Worm (Caenorhabditis elegans): Measurements from ENCODE around the gene rpl-15.

rpl-15 gene

ce11 chrIV:654526-655440 lies at the start of gene rpl-15, which contains the start of gene K11H12.8 (continued):
- peak; percentile 99 for TF ChIP-seq irx-1 (tag; optimal IDR thresholded peaks at IDR 0.05)
- peak; percentile 83 to 100 for TF ChIP-seq mdl-1 (tag; optimal IDR thresholded peaks at IDR 0.05)
- peak; percentile 99 for TF ChIP-seq sup-37 (GFP tag; optimal IDR thresholded peaks at IDR 0.05)
- peak; percentile 84 for TF ChIP-seq nhr-84 (tag; optimal IDR thresholded peaks at IDR 0.05)
- peak; percentile 44 to 98 for TF ChIP-seq egl-27 (tag; optimal IDR thresholded peaks at IDR 0.05)
- no peak for TF ChIP-seq hlh-17 (GFP tag; optimal IDR thresholded peaks at IDR 0.05; ENCODE audit: borderline replicate concordance)
- TF ChIP-seq C34B4.2 (tag; optimal IDR thresholded peaks at IDR 0.05) = peak; percentile 89
- TF ChIP-seq efl-1 (optimal IDR thresholded peaks at IDR 0.05) = peak; percentile 97 to 98
- TF ChIP-seq efl-1 (GFP tag; optimal IDR thresholded peaks at IDR 0.05 in 1 of 2) = peak; percentile 89 to 99
- peak; percentile 96 for TF ChIP-seq hpl-2 (GFP tag; optimal IDR thresholded peaks at IDR 0.05)
- peak; percentile 93 for TF ChIP-seq ceh-63 (GFP tag; optimal IDR thresholded peaks at IDR 0.05)
- peak; percentile 93 to 95 (median 94) for TF ChIP-seq dpl-1 (GFP tag; optimal IDR thresholded peaks at IDR 0.05)
- peak; percentile 98 for TF ChIP-seq fos-1 (tag; optimal IDR thresholded peaks at IDR 0.05)
- peak; percentile 80 for TF ChIP-seq Y116A8C.19 (tag; optimal IDR thresholded peaks at IDR 0.05; ENCODE audit: borderline replicate concordance)
- TF ChIP-seq tbx-2 (tag; optimal IDR thresholded peaks at IDR 0.05) = peak; percentile 100
- TF ChIP-seq nhr-47 (tag; optimal IDR thresholded peaks at IDR 0.05) = peak; percentile 100
- TF ChIP-seq mef-2 (tag; optimal IDR thresholded peaks at IDR 0.05) = peak; percentile 98
- TF ChIP-seq fkh-4 (tag; optimal IDR thresholded peaks at IDR 0.05; ENCODE audit: borderline replicate concordance) = peak; percentile 95
- peak; percentile 97 for TF ChIP-seq snpc-4 (tag; optimal IDR thresholded peaks at IDR 0.05)
- peak; percentile 98 for TF ChIP-seq aly-2 (tag; optimal IDR thresholded peaks at IDR 0.05)
- peak; percentile 100 for TF ChIP-seq mep-1 (tag; optimal IDR thresholded peaks at IDR 0.05)
- peak; percentile 100 for TF ChIP-seq dsc-1 (tag; optimal IDR thresholded peaks at IDR 0.05)
- TF ChIP-seq F16B12.6 (tag; optimal IDR thresholded peaks at IDR 0.05) = peak; percentile 78
- TF ChIP-seq nhr-71 (tag; optimal IDR thresholded peaks at IDR 0.05) = peak; percentile 100
- peak; percentile 100 for TF ChIP-seq ceh-88 (GFP tag; IDR thresholded peaks at IDR 0.05)
- peak; percentile 97 for TF ChIP-seq lir-3 (tag; optimal IDR thresholded peaks at IDR 0.05; ENCODE audit: poor library complexity)
- TF ChIP-seq pax-3 (tag; optimal IDR thresholded peaks at IDR 0.05) = peak; percentile 100
- TF ChIP-seq egl-13 (tag; optimal IDR thresholded peaks at IDR 0.05) = peak; percentile 100
- peak; percentile 100 for TF ChIP-seq nhr-90 (tag; optimal IDR thresholded peaks at IDR 0.05; ENCODE audit: poor library complexity)
- TF ChIP-seq blmp-1 (tag; optimal IDR thresholded peaks at IDR 0.05) = peak; percentile 92
- TF ChIP-seq unc-130 (tag; optimal IDR thresholded peaks at IDR 0.05) = peak; percentile 100
- TF ChIP-seq elt-3 (tag; optimal IDR thresholded peaks at IDR 0.05) = peak; percentile 99 to 100 (median 100)
- TF ChIP-seq ztf-11 (tag; optimal IDR thresholded peaks at IDR 0.05) = peak; percentile 58 to 100

ce11 chrIV:698304-698703 lies 43.9 kb upstream of the rpl-15 start, which contains the start of gene Y55F3C.17:
Gene Y55F3C.17, minus strand, starts transcription at chrIV:698404.
- no peak for TF ChIP-seq unc-130 (tag; optimal IDR thresholded peaks at IDR 0.05)
- no peak for TF ChIP-seq ceh-63 (GFP tag; optimal IDR thresholded peaks at IDR 0.05)
- no peak for TF ChIP-seq C16A3.4 (tag; optimal IDR thresholded peaks at IDR 0.05)
- no peak for TF ChIP-seq unc-98 (GFP tag; IDR thresholded peaks at IDR 0.05)
- TF ChIP-seq ztf-11 (tag; optimal IDR thresholded peaks at IDR 0.05) = no peak
- no peak for TF ChIP-seq dpl-1 (GFP tag; optimal IDR thresholded peaks at IDR 0.05)
- no peak for TF ChIP-seq ets-5 (GFP tag; IDR thresholded peaks at IDR 0.05)
- TF ChIP-seq sup-37 (GFP tag; optimal IDR thresholded peaks at IDR 0.05) = no peak
- TF ChIP-seq hlh-4 (tag; optimal IDR thresholded peaks at IDR 0.05) = no peak
- no peak for TF ChIP-seq alr-1 (tag; optimal IDR thresholded peaks at IDR 0.05; ENCODE audit: borderline replicate concordance)
- TF ChIP-seq snu-23 (GFP tag; optimal IDR thresholded peaks at IDR 0.05) = no peak
- no peak for TF ChIP-seq unc-62 (GFP tag; optimal IDR thresholded peaks at IDR 0.05)
- no peak for TF ChIP-seq vab-15 (tag; optimal IDR thresholded peaks at IDR 0.05)
- TF ChIP-seq F16B12.6 (tag; optimal IDR thresholded peaks at IDR 0.05) = no peak
- no peak for TF ChIP-seq nhr-12 (tag; optimal IDR thresholded peaks at IDR 0.05)
- no peak for TF ChIP-seq swsn-7 (tag; optimal IDR thresholded peaks at IDR 0.05)
- no peak for TF ChIP-seq lin-39 (tag; optimal IDR thresholded peaks at IDR 0.05)
- TF ChIP-seq zag-1 (tag; optimal IDR thresholded peaks at IDR 0.05) = no peak
- no peak for TF ChIP-seq lin-13 (GFP tag; optimal IDR thresholded peaks at IDR 0.05)
- TF ChIP-seq efl-3 (GFP tag; optimal IDR thresholded peaks at IDR 0.05) = no peak

Measured in whole organism, L1 larva.